Worm (Caenorhabditis elegans): ENCODE measurements around the gene C27B7.7.
A peak's percentile ranks its signal among the peaks of the same experiment; 100 is the strongest.

Gene C27B7.7

DNA sequence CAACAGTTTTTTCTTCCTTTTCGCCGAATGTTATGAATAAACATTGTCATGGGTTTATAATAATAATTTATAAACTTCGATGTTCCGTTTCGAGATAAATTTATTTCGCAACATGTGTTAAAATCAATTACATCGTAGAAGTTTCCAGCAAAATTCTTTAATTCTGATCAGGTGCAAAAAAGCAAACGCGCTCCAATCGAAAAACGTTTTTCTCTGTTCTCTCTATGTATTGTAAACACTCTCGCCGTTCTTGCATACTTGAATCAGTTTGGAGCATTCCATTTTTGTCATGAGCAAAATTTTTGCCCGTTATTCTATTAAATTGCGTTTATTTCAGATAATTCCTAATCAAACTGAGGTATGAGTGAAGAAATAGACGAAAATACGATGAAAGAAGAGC lies 13.1 kb upstream of the C27B7.7 start, which contains the start of gene rad-54.L2 (continued):
- TF ChIP-seq nfya-2 (GFP tag; IDR thresholded peaks at IDR 0.05) (no peak), repo-1 (tag; optimal IDR thresholded peaks at IDR 0.05) (no peak), attf-6 (GFP tag; IDR thresholded peaks at IDR 0.05) (no peak), ZK185.1 (tag; optimal IDR thresholded peaks at IDR 0.05; ENCODE audit: poor library complexity, severe bottlenecking) (no peak), rcor-1 (GFP tag; IDR thresholded peaks at IDR 0.05) (no peak), Y53F4B.3 (GFP tag; IDR thresholded peaks at IDR 0.05) (no peak), attf-5 (GFP tag; optimal IDR thresholded peaks at IDR 0.05) (peak; percentile 78), hlh-26 (GFP tag; conservative IDR thresholded peaks at IDR 0.05) (no peak), nhr-90 (tag; optimal IDR thresholded peaks at IDR 0.05) (no peak), C17E4.6 (GFP tag; IDR thresholded peaks at IDR 0.05) (no peak), madf-8 (GFP tag; conservative IDR thresholded peaks at IDR 0.05) (no peak), hrde-1 (tag; optimal IDR thresholded peaks at IDR 0.05; ENCODE audit: borderline replicate concordance) (peak; percentile 30), B0035.1 (tag; optimal IDR thresholded peaks at IDR 0.05) (no peak), gei-17 (GFP tag; optimal IDR thresholded peaks at IDR 0.05) (no peak), hsf-1 (GFP tag; IDR thresholded peaks at IDR 0.05) (peak; percentile 84), madf-3 (GFP tag; IDR thresholded peaks at IDR 0.05) (no peak), ztf-25 (GFP tag; IDR thresholded peaks at IDR 0.05) (no peak), Y53G8AR.9 (GFP tag; conservative IDR thresholded peaks at IDR 0.05) (0 out of 2 replicates have a peak, but pooled peaks have one; percentile 15), pha-4 (tag; optimal IDR thresholded peaks at IDR 0.05) (peak; percentile 91), ztf-6 (GFP tag; IDR thresholded peaks at IDR 0.05) (no peak), F55B11.4 (tag; optimal IDR thresholded peaks at IDR 0.05; ENCODE audit: borderline replicate concordance, insufficient read depth) (no peak), mxl-1 (tag; optimal IDR thresholded peaks at IDR 0.05) (no peak), let-607 (tag; optimal IDR thresholded peaks at IDR 0.05) (no peak), egrh-3 (GFP tag; IDR thresholded peaks at IDR 0.05) (no peak), tbx-9 (tag; optimal IDR thresholded peaks at IDR 0.05; ENCODE audit: borderline replicate concordance) (no peak), lin-35 (GFP tag; optimal IDR thresholded peaks at IDR 0.05) (peak in 1 of 3 experiments; percentile 34), F52B5.7 (tag; optimal IDR thresholded peaks at IDR 0.05) (no peak), atf-7 (tag; optimal IDR thresholded peaks at IDR 0.05) (no peak), nhr-27 (tag; optimal IDR thresholded peaks at IDR 0.05) (no peak), dox-1 (GFP tag; IDR thresholded peaks at IDR 0.05) (0 out of 2 replicates have a peak, but pooled peaks have one; percentile 14), sea-2 (GFP tag; IDR thresholded peaks at IDR 0.05) (no peak), ztf-22 (GFP tag; optimal IDR thresholded peaks at IDR 0.05) (no peak), aptf-3 (GFP tag; IDR thresholded peaks at IDR 0.05) (no peak), ceh-91 (GFP tag; IDR thresholded peaks at IDR 0.05) (no peak), lin-54 (GFP tag; optimal IDR thresholded peaks at IDR 0.05) (peak; percentile 37), dpl-1 (GFP tag; optimal IDR thresholded peaks at IDR 0.05) (no peak)

DNA sequence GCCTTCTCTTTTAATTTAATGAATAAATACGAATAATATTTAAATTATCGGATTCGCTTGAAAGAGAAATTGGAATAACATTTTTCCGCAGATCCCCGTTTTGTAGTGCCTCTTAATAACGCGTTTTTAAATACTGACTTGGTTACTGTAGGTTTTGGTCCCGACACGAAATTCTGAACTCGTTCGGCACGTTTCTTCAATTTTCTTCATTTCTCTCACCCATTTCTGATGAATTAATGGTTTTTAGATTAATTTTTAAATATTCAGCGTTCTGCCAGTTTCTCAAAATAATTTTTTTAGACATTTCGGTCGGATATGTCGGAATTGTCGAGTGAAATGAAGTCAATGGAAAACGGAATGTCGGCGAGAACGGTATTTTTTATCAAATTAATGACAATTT lies 5.5 kb upstream of the C27B7.7 start, which contains the start of gene C27B7.5:
C27B7.5 (plus strand) TSS at position 301 of the 400 bp plus-strand sequence.
- TF ChIP-seq hrde-1 (tag; optimal IDR thresholded peaks at IDR 0.05; ENCODE audit: borderline replicate concordance) (peak; percentile 35), dpl-1 (GFP tag; optimal IDR thresholded peaks at IDR 0.05) (no peak), hlh-12 (tag; optimal IDR thresholded peaks at IDR 0.05) (no peak), him-1 (tag; optimal IDR thresholded peaks at IDR 0.05) (peak; percentile 22), bed-2 (GFP tag; IDR thresholded peaks at IDR 0.05) (no peak), cebp-1 (GFP tag; IDR thresholded peaks at IDR 0.05) (no peak), cebp-1 (tag; optimal IDR thresholded peaks at IDR 0.05) (peak; percentile 31), ceh-58 (GFP tag; IDR thresholded peaks at IDR 0.05) (no peak), F57A8.1 (GFP tag; optimal IDR thresholded peaks at IDR 0.05) (no peak), lsl-1 (GFP tag; optimal IDR thresholded peaks at IDR 0.05) (peak; percentile 5), snpc-4 (GFP tag; optimal IDR thresholded peaks at IDR 0.05) (no peak), snpc-4 (tag; optimal IDR thresholded peaks at IDR 0.05) (peak in 1 of 4 experiments; percentile 20), snpc-3.4 (tag; optimal IDR thresholded peaks at IDR 0.05) (peak; percentile 9), die-1 (tag; optimal IDR thresholded peaks at IDR 0.05) (no peak), hmg-1.2 (GFP tag; IDR thresholded peaks at IDR 0.05) (0 out of 2 replicates have a peak, but pooled peaks have one; percentile 8), madf-6 (GFP tag; IDR thresholded peaks at IDR 0.05) (no peak; the same call in 1 of the 2 replicates), lin-54 (GFP tag; optimal IDR thresholded peaks at IDR 0.05) (no peak)
